Worm (Caenorhabditis elegans): ENCODE results near the gene R07E5.11.

DNA sequence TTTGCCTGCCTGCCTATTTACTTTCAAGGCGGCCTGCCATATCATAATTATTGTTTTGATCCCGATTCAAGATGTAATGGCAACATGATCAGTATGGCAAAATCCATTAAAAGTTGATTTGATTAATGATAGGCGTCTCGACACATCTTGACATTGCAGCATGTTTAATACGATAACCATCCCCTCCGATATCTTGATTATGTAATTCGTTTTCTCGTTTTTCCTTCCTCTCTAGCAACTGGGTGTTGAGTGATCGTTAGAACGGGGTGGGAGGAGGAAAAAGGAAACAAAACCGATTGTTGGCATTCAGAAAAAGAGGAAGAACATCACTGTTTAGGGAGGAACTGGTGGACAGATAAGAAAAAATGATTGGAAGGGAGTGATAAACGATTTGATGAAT is 23.1 kb downstream of the R07E5.11 start:
- TF ChIP-seq W03F9.2 (tag; optimal IDR thresholded peaks at IDR 0.05) (no peak), him-1 (tag; optimal IDR thresholded peaks at IDR 0.05) (no peak), dao-5 (tag; optimal IDR thresholded peaks at IDR 0.05) (no peak)
